Worm (Caenorhabditis elegans) whole organism, late embryonic: ENCODE data around the gene lap-1.
A peak's percentile ranks its signal among the peaks of the same experiment; 100 is the strongest.

Source experiments
- C08G9.2 ChIP-seq: sonication (generic microtip); optimal IDR thresholded peaks from 2 replicates; lab custom pipeline; 2016; ENCODE audit warnings: mild to moderate bottlenecking, missing genetic modification characterization, moderate library complexity, missing compliant biosample characterization
- C38D4.7 ChIP-seq: fragments of 200-800 bp; sonication (Bioruptor generic); optimal IDR thresholded peaks from 2 replicates; lab custom pipeline; 2018; ENCODE audit warnings: mild to moderate bottlenecking, missing genetic modification characterization, moderate library complexity, missing compliant biosample characterization
- F13H6.1 ChIP-seq: sonication (generic microtip); optimal IDR thresholded peaks from 2 replicates; lab custom pipeline; 2016; ENCODE audit warnings: missing genetic modification characterization, missing compliant biosample characterization
- T23F11.4 ChIP-seq: fragments of 200-800 bp; sonication (Bioruptor generic); optimal IDR thresholded peaks from 2 replicates; lab custom pipeline; 2018; ENCODE audit warnings: mild to moderate bottlenecking, missing genetic modification characterization, missing compliant biosample characterization
- Y22D7AL.16 ChIP-seq: sonication (generic microtip); optimal IDR thresholded peaks from 2 replicates; lab custom pipeline; 2016; ENCODE audit warnings: missing genetic modification characterization, missing compliant biosample characterization
- ahr-1 ChIP-seq: sonication (generic microtip); optimal IDR thresholded peaks from 2 replicates; lab custom pipeline; 2016; ENCODE audit warnings: missing genetic modification characterization, missing compliant biosample characterization
- ceh-2 ChIP-seq: sonication (generic microtip); optimal IDR thresholded peaks from 2 replicates; lab custom pipeline; 2016; ENCODE audit warnings: missing genotype, missing genetic modification characterization, missing compliant biosample characterization
- ceh-22 ChIP-seq: sonication (generic microtip); optimal IDR thresholded peaks from 2 replicates; lab custom pipeline; 2017; ENCODE audit warnings: missing biosample characterization, missing genetic modification characterization
- ceh-30 ChIP-seq: fragments of 150-350 bp; optimal IDR thresholded peaks from 2 replicates; lab custom pipeline; 2014; ENCODE audit warnings: missing biosample characterization, missing genetic modification characterization
- ceh-45 ChIP-seq: fragments of 200-800 bp; sonication (Bioruptor generic); IDR thresholded peaks from 2 replicates; pipeline ENCODE4 v1.3.6; 2022; ENCODE audit warnings: missing genetic modification reagents, missing genetic modification characterization, missing compliant biosample characterization
- ceh-48 ChIP-seq: sonication (generic microtip); optimal IDR thresholded peaks from 2 replicates; lab custom pipeline; 2016; ENCODE audit warnings: missing genetic modification characterization, inconsistent platforms, missing compliant biosample characterization
- ceh-6 ChIP-seq: fragments of 200-800 bp; sonication (Bioruptor generic); optimal IDR thresholded peaks from 2 replicates; lab custom pipeline; 2018; ENCODE audit warnings: mild to moderate bottlenecking, missing genetic modification characterization, missing compliant biosample characterization
- ceh-9 ChIP-seq: sonication (generic microtip); optimal IDR thresholded peaks from 2 replicates; lab custom pipeline; 2016; ENCODE audit warnings: mild to moderate bottlenecking, missing genetic modification characterization, inconsistent platforms, missing compliant biosample characterization
- dmd-4 ChIP-seq: sonication (generic microtip); optimal IDR thresholded peaks from 2 replicates; lab custom pipeline; 2016; ENCODE audit warnings: borderline replicate concordance, missing genetic modification characterization, missing compliant biosample characterization
- dve-1 ChIP-seq: sonication (generic microtip); optimal IDR thresholded peaks from 2 replicates; lab custom pipeline; 2017; ENCODE audit warnings: antibody characterized with exemption, mild to moderate bottlenecking, missing genetic modification characterization, missing compliant biosample characterization
- elt-4 ChIP-seq: sonication (generic microtip); optimal IDR thresholded peaks from 2 replicates; lab custom pipeline; 2016; ENCODE audit warnings: missing genetic modification characterization, missing compliant biosample characterization
- ets-4 ChIP-seq: sonication (generic microtip); optimal IDR thresholded peaks from 2 replicates; lab custom pipeline; 2016; ENCODE audit warnings: missing genetic modification characterization, missing compliant biosample characterization
- fkh-10 ChIP-seq: fragments of 150-350 bp; optimal IDR thresholded peaks from 2 replicates; lab custom pipeline; 2014; ENCODE audit warnings: missing biosample characterization, missing genetic modification reagents, missing genetic modification characterization
- fkh-6 ChIP-seq: sonication (generic microtip); optimal IDR thresholded peaks from 2 replicates; lab custom pipeline; 2016; ENCODE audit warnings: missing genetic modification characterization, missing compliant biosample characterization
- gmeb-2 ChIP-seq: sonication (generic microtip); optimal IDR thresholded peaks from 2 replicates; lab custom pipeline; 2016; ENCODE audit warnings: missing genetic modification characterization, inconsistent platforms, missing compliant biosample characterization
- hlh-15 ChIP-seq: sonication (generic microtip); optimal IDR thresholded peaks from 2 replicates; lab custom pipeline; 2016; ENCODE audit warnings: missing genetic modification characterization, missing compliant biosample characterization
- hlh-30 ChIP-seq: sonication (generic microtip); optimal IDR thresholded peaks from 2 replicates; lab custom pipeline; 2017; ENCODE audit warnings: antibody characterized with exemption, missing genetic modification characterization, missing compliant biosample characterization; ENCODE audit not compliant: insufficient read depth
- lim-6 ChIP-seq: sonication (generic microtip); optimal IDR thresholded peaks from 2 replicates; lab custom pipeline; 2016; ENCODE audit warnings: missing genetic modification characterization, missing compliant biosample characterization
- madf-2 ChIP-seq: sonication (generic microtip); optimal IDR thresholded peaks from 2 replicates; lab custom pipeline; 2017; ENCODE audit warnings: missing genetic modification characterization, missing compliant biosample characterization
- nfya-1 ChIP-seq: sonication (generic microtip); optimal IDR thresholded peaks from 2 replicates; lab custom pipeline; 2017; ENCODE audit warnings: missing genetic modification characterization, mild to moderate bottlenecking, missing compliant biosample characterization, antibody characterized with exemption, moderate library complexity
- nhr-11 ChIP-seq: fragments of 150-350 bp; optimal IDR thresholded peaks from 2 replicates; lab custom pipeline; 2014; ENCODE audit warnings: missing biosample characterization, missing genetic modification characterization
- nhr-232 ChIP-seq: sonication (generic microtip); optimal IDR thresholded peaks from 2 replicates; lab custom pipeline; 2016; ENCODE audit warnings: missing genetic modification characterization, missing compliant biosample characterization
- npax-4 ChIP-seq: sonication (generic microtip); optimal IDR thresholded peaks from 2 replicates; lab custom pipeline; 2016; ENCODE audit warnings: missing genetic modification characterization, missing compliant biosample characterization
- odd-2 ChIP-seq: sonication (generic microtip); optimal IDR thresholded peaks from 2 replicates; lab custom pipeline; 2017; ENCODE audit warnings: antibody characterized with exemption, mild to moderate bottlenecking, missing genetic modification characterization, missing compliant biosample characterization
- pat-9 ChIP-seq: fragments of 200-800 bp; sonication (Bioruptor generic); optimal IDR thresholded peaks from 2 replicates; lab custom pipeline; 2018; ENCODE audit warnings: mild to moderate bottlenecking, missing genetic modification characterization, moderate library complexity, missing compliant biosample characterization
- pax-1 ChIP-seq: fragments of 150-350 bp; optimal IDR thresholded peaks from 2 replicates; lab custom pipeline; 2014; ENCODE audit warnings: missing biosample characterization, missing genetic modification characterization
- pha-2 ChIP-seq: sonication (generic microtip); optimal IDR thresholded peaks from 2 replicates; lab custom pipeline; 2017; ENCODE audit warnings: mild to moderate bottlenecking, missing genetic modification characterization, missing compliant biosample characterization
- pha-4 ChIP-seq: fragments of 150-350 bp; optimal IDR thresholded peaks from 2 replicates; lab custom pipeline; 2018; ENCODE audit warnings: missing biosample characterization, missing genetic modification reagents, missing genetic modification characterization
- pqm-1 ChIP-seq: sonication (generic microtip); optimal IDR thresholded peaks from 2 replicates; lab custom pipeline; 2016; ENCODE audit warnings: missing genetic modification characterization, missing compliant biosample characterization
- pros-1 ChIP-seq: fragments of 150-350 bp; optimal IDR thresholded peaks from 2 replicates; lab custom pipeline; 2014; ENCODE audit warnings: missing biosample characterization, missing genetic modification reagents, missing genetic modification characterization
- ref-2 ChIP-seq: sonication (generic microtip); optimal IDR thresholded peaks from 2 replicates; lab custom pipeline; 2016; ENCODE audit warnings: missing genetic modification characterization, missing compliant biosample characterization
- sox-2 ChIP-seq: fragments of 200-800 bp; sonication (Bioruptor generic); IDR thresholded peaks from 2 replicates; pipeline ENCODE4 v1.3.6; 2022; ENCODE audit warnings: missing genetic modification reagents, missing genetic modification characterization, missing compliant biosample characterization
- sox-4 ChIP-seq: sonication (generic microtip); optimal IDR thresholded peaks from 2 replicates; lab custom pipeline; 2017; ENCODE audit warnings: mild to moderate bottlenecking, missing genetic modification characterization, inconsistent platforms, missing compliant biosample characterization
- syd-9 ChIP-seq: sonication (generic microtip); optimal IDR thresholded peaks from 2 replicates; lab custom pipeline; 2016; ENCODE audit warnings: mild to moderate bottlenecking, missing genetic modification characterization, moderate library complexity, missing compliant biosample characterization
- tbx-7 ChIP-seq: sonication (generic microtip); optimal IDR thresholded peaks from 2 replicates; lab custom pipeline; 2016; ENCODE audit warnings: missing genotype, missing genetic modification characterization, missing compliant biosample characterization
- ttx-3 ChIP-seq: sonication (generic microtip); optimal IDR thresholded peaks from 2 replicates; lab custom pipeline; 2016; ENCODE audit warnings: missing genetic modification reagents, missing genetic modification characterization, missing compliant biosample characterization
- ztf-16 ChIP-seq: sonication (generic microtip); optimal IDR thresholded peaks from 2 replicates; lab custom pipeline; 2017; ENCODE audit warnings: missing genetic modification characterization, missing compliant biosample characterization

The lap-1 gene

ce11 chrIII:8401887-8402286 is at the start of gene lap-1:
TSS of gene lap-1 (minus strand) at chrIII:8401928.
- no peak for TF ChIP-seq sox-4 (tag; lab: Kevin White, UChicago)
- no peak for TF ChIP-seq npax-4 (tag; lab: Kevin White, UChicago)
- TF ChIP-seq, all 69 proteins: peak for 0

- TF ChIP-seq pha-2 (no peak), ceh-45 (no peak), elt-4 (tag; lab: Kevin White, UChicago) (no peak), odd-2 (tag; lab: Kevin White, UChicago) (no peak), pros-1 (tag; lab: Kevin White, UChicago) (no peak)
Measured at ce11 chrIII:8451181-8451580, 49.5 kb upstream of the lap-1 start.

- TF ChIP-seq ceh-2 (tag; lab: Kevin White, UChicago) (no peak), C38D4.7 (GFP tag; lab: Kevin White, UChicago) (no peak), nhr-232 (no peak), ttx-3 (no peak), pros-1 (tag; lab: Kevin White, UChicago) (no peak), ceh-22 (tag; lab: Kevin White, UChicago) (no peak), madf-2 (tag; lab: Kevin White, UChicago) (no peak), pax-1 (tag; lab: Kevin White, UChicago) (no peak), T23F11.4 (GFP tag; lab: Kevin White, UChicago) (no peak), fkh-10 (GFP tag; lab: Kevin White, UChicago) (no peak), lim-6 (no peak), nfya-1 (tag; lab: Kevin White, UChicago) (no peak), Y22D7AL.16 (tag; lab: Kevin White, UChicago) (no peak), ztf-16 (tag; lab: Kevin White, UChicago) (no peak), sox-4 (tag; lab: Kevin White, UChicago) (no peak)
Measured at ce11 chrIII:8450494-8450893, 48.8 kb upstream of the lap-1 start.

DNA sequence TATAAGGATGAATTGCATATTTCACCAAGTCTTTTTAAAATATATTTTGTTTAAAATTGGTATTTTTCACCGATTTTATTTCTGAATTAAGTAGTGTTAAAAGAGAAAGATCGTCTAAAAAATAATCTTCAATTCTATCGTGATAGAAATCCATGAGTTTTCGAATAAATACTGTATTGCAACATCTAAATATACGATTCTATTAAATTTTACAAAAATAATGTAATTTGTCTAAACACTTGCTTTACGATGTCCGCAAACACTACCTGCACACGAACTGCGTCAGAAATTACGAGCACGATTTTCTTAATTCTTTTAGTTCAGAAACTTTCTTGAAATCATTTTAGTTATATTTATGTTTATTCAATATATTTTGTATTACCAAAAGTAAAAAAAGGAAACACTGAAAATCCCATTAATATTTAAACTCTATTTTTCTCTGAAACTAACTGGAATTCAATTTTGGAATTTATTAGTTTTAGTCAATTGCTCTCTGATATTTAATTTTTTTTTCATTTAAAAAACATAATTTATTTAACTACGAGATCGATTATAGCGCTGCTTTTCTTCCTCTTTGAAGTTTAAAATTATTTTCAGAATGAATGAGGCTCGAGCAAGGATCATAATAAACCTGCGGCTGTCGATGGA is 47.6 kb upstream of the lap-1 start, which contains the start of gene mrpl-32:
TSS of gene mrpl-32 (plus strand) at position 598 of the 648 bp plus-strand sequence.
- TF ChIP-seq ahr-1 (tag; lab: Kevin White, UChicago) (no peak), gmeb-2 (no peak), nhr-11 (tag; lab: Kevin White, UChicago) (no peak), C08G9.2 (tag; lab: Kevin White, UChicago) (no peak), pha-4 (tag; lab: Kevin White, UChicago) (no peak), ceh-2 (tag; lab: Kevin White, UChicago) (no peak), dve-1 (tag; lab: Kevin White, UChicago) (no peak), ets-4 (tag; lab: Kevin White, UChicago) (no peak), fkh-6 (tag; lab: Kevin White, UChicago) (no peak), sox-2 (no peak), odd-2 (tag; lab: Kevin White, UChicago) (no peak), elt-4 (tag; lab: Kevin White, UChicago) (no peak), ttx-3 (no peak), dmd-4 (no peak), tbx-7 (tag; lab: Kevin White, UChicago) (no peak), pqm-1 (no peak), lim-6 (no peak), F13H6.1 (tag; lab: Kevin White, UChicago) (no peak)

- TF ChIP-seq ets-4 (tag; lab: Kevin White, UChicago) (peak; percentile 67), fkh-10 (GFP tag; lab: Kevin White, UChicago) (no peak), pha-2 (no peak), ceh-30 (peak; percentile 88), F13H6.1 (tag; lab: Kevin White, UChicago) (peak; percentile 22), T23F11.4 (GFP tag; lab: Kevin White, UChicago) (no peak), C08G9.2 (tag; lab: Kevin White, UChicago) (no peak), sox-4 (tag; lab: Kevin White, UChicago) (peak; percentile 28), lim-6 (no peak), fkh-6 (tag; lab: Kevin White, UChicago) (no peak), ceh-9 (no peak), ceh-6 (GFP tag; lab: Kevin White, UChicago) (peak; percentile 16), ceh-48 (tag; lab: Kevin White, UChicago) (peak; percentile 8), pat-9 (tag; lab: Kevin White, UChicago) (no peak), ref-2 (tag; lab: Kevin White, UChicago) (peak; percentile 55), hlh-30 (tag; lab: Kevin White, UChicago) (peak; percentile 46), hlh-15 (tag; lab: Kevin White, UChicago) (no peak), syd-9 (peak; percentile 47), pax-1 (tag; lab: Kevin White, UChicago) (peak; percentile 97), pqm-1 (peak; percentile 7), dmd-4 (no peak)
Measured at ce11 chrIII:8446940-8447403, 45.2 kb upstream of the lap-1 start, which contains the start of gene rpn-3. TSS of gene rpn-3 (plus strand) at chrIII:8447353.
